Worm (Caenorhabditis elegans): ENCODE measurements around the gene H12I13.1.
"Not testable (repeated sequence)": the region's sequence is repeated elsewhere in the genome, so short reads cannot be mapped to it uniquely, and the experiment has no call there.

H12I13.1 gene

ce11 chrII:6061495-6061894, 5.5 kb downstream of the H12I13.1 start (continued):
- peak; percentile 40; the same call in 1 of the 2 replicates for TF ChIP-seq D2030.7 (GFP tag; IDR thresholded peaks at IDR 0.05)
- 0 out of 2 replicates have a peak, but pooled peaks have one; percentile 11 for TF ChIP-seq ztf-28 (GFP tag; IDR thresholded peaks at IDR 0.05)
- TF ChIP-seq lin-54 (GFP tag; optimal IDR thresholded peaks at IDR 0.05) = peak; percentile 91
- peak; percentile 75 for TF ChIP-seq madf-6 (GFP tag; IDR thresholded peaks at IDR 0.05)
- no peak for TF ChIP-seq attf-5 (GFP tag; optimal IDR thresholded peaks at IDR 0.05)
- TF ChIP-seq nfyb-1 (GFP tag; IDR thresholded peaks at IDR 0.05) = peak; percentile 47; the same call in 1 of the 2 replicates
- peak; percentile 48; the same call in 1 of the 2 replicates for TF ChIP-seq hmg-20 (GFP tag; IDR thresholded peaks at IDR 0.05)
- TF ChIP-seq madf-8 (GFP tag; conservative IDR thresholded peaks at IDR 0.05) = peak; percentile 22; the same call in 1 of the 2 replicates
- peak; percentile 51; the same call in 1 of the 2 replicates for TF ChIP-seq dox-1 (GFP tag; IDR thresholded peaks at IDR 0.05)
- TF ChIP-seq lag-1 (GFP tag; IDR thresholded peaks at IDR 0.05) = no peak
- TF ChIP-seq rcor-1 (GFP tag; IDR thresholded peaks at IDR 0.05) = peak; percentile 25; the same call in 1 of the 2 replicates
- 0 out of 2 replicates have a peak, but pooled peaks have one; percentile 41 for TF ChIP-seq pbrm-1 (GFP tag; IDR thresholded peaks at IDR 0.05)

ce11 chrII:6055927-6056326, 11.0 kb downstream of the H12I13.1 start, which contains the start of gene R12C12.7:
R12C12.7 (minus strand) TSS chrII:6055985.
- TF ChIP-seq cebp-1 (GFP tag; IDR thresholded peaks at IDR 0.05) (peak; percentile 41; the same call in 1 of the 2 replicates), cebp-1 (tag; optimal IDR thresholded peaks at IDR 0.05) (peak; percentile 76), ccch-3 (GFP tag; optimal IDR thresholded peaks at IDR 0.05) (no peak), lsy-27 (tag; optimal IDR thresholded peaks at IDR 0.05; ENCODE audit: borderline replicate concordance, insufficient read depth) (no peak), unc-62 (GFP tag; optimal IDR thresholded peaks at IDR 0.05) (no peak), nhr-80 (tag; optimal IDR thresholded peaks at IDR 0.05) (peak; percentile 32), let-526 (GFP tag; IDR thresholded peaks at IDR 0.05) (no peak), xnd-1 (tag; optimal IDR thresholded peaks at IDR 0.05) (no peak), ztf-26 (tag; optimal IDR thresholded peaks at IDR 0.05) (no peak), nhr-27 (tag; optimal IDR thresholded peaks at IDR 0.05) (no peak), ztf-18 (tag; optimal IDR thresholded peaks at IDR 0.05) (peak; percentile 89)

ce11 chrII:6054561-6054960, 12.4 kb downstream of the H12I13.1 start:
- TF ChIP-seq ztf-25 (GFP tag; IDR thresholded peaks at IDR 0.05) = 0 out of 2 replicates have a peak, but pooled peaks have one; percentile 59
- not testable (repeated sequence) for TF ChIP-seq rpc-1 (optimal IDR thresholded peaks at IDR 0.05)
- peak; percentile 39 for TF ChIP-seq rpc-1 (tag; optimal IDR thresholded peaks at IDR 0.05)
- 0 out of 2 replicates have a peak, but pooled peaks have one; percentile 23 for TF ChIP-seq hmg-1.2 (GFP tag; IDR thresholded peaks at IDR 0.05)
- peak; percentile 44 for TF ChIP-seq tbp1 (GFP tag; optimal IDR thresholded peaks at IDR 0.05)
- 0 out of 2 replicates have a peak, but pooled peaks have one; percentile 60 for TF ChIP-seq Y56A3A.18 (GFP tag; IDR thresholded peaks at IDR 0.05)
- 0 out of 2 replicates have a peak, but pooled peaks have one; percentile 43 for TF ChIP-seq madf-3 (GFP tag; IDR thresholded peaks at IDR 0.05)
- peak; percentile 64 for TF ChIP-seq D2030.7 (GFP tag; IDR thresholded peaks at IDR 0.05)
- peak; percentile 55; the same call in 1 of the 2 replicates for TF ChIP-seq madf-6 (GFP tag; IDR thresholded peaks at IDR 0.05)
- peak; percentile 84 for TF ChIP-seq lin-26 (GFP tag; IDR thresholded peaks at IDR 0.05)
- 0 out of 2 replicates have a peak, but pooled peaks have one; percentile 44 for TF ChIP-seq rcor-1 (GFP tag; IDR thresholded peaks at IDR 0.05)
- TF ChIP-seq ceh-58 (GFP tag; IDR thresholded peaks at IDR 0.05) = peak; percentile 47; the same call in 1 of the 2 replicates
- TF ChIP-seq ekl-4 (GFP tag; IDR thresholded peaks at IDR 0.05) = peak; percentile 61; the same call in 1 of the 2 replicates
- TF ChIP-seq hsf-1 (GFP tag; IDR thresholded peaks at IDR 0.05) = peak; percentile 70; the same call in 1 of the 2 replicates
- TF ChIP-seq attf-6 (GFP tag; IDR thresholded peaks at IDR 0.05) = peak; percentile 54; the same call in 1 of the 2 replicates

Data from whole organism, young adult.